Fruit fly (Drosophila melanogaster) whole organism, embryonic: ENCODE data around the gene mRpL10.

Source experiments
- Ada2b ChIP-seq: fragments of 200-800 bp; sonication (Bioruptor generic); IDR thresholded peaks from 2 replicates; pipeline ENCODE4 v1.3.6; 2022; ENCODE audit warnings: missing biosample characterization, missing genetic modification characterization
- Aef1 ChIP-seq: fragments of 200-800 bp; sonication (Bioruptor generic); IDR thresholded peaks from 3 replicates; pipeline ENCODE4 v1.3.6; 2022; ENCODE audit warnings: missing biosample characterization, missing genetic modification characterization
- B-H1 ChIP-seq: fragments of 200-800 bp; sonication (Bioruptor generic); IDR thresholded peaks from 3 replicates; pipeline ENCODE4 v1.3.6; 2022; ENCODE audit warnings: missing biosample characterization, missing genetic modification characterization
- BEAF-32 ChIP-seq: fragments of 200-800 bp; sonication (Bioruptor generic); optimal IDR thresholded peaks from 3 replicates; lab custom pipeline; 2017; ENCODE audit warnings: missing biosample characterization, missing genetic modification characterization, mild to moderate bottlenecking, moderate library complexity, missing genetic modification reagents
- Bgb ChIP-seq: fragments of 200-800 bp; sonication (Bioruptor generic); IDR thresholded peaks from 2 replicates; pipeline ENCODE4 v1.3.6; 2022; ENCODE audit warnings: missing biosample characterization, missing genetic modification characterization; ENCODE audit not compliant: partially characterized antibody
- CG11723 ChIP-seq: fragments of 200-800 bp; sonication (Bioruptor generic); optimal IDR thresholded peaks from 2 replicates; lab custom pipeline; 2017; ENCODE audit warnings: missing biosample characterization, mild to moderate bottlenecking, missing genetic modification characterization
- CG13123 ChIP-seq: fragments of 200-800 bp; sonication (Bioruptor generic); optimal IDR thresholded peaks from 2 replicates; lab custom pipeline; 2016; ENCODE audit warnings: missing biosample characterization, missing genetic modification characterization
- CG15011 ChIP-seq: fragments of 200-800 bp; sonication (Bioruptor generic); optimal IDR thresholded peaks from 3 replicates; lab custom pipeline; 2018; ENCODE audit warnings: missing biosample characterization, mild to moderate bottlenecking, missing genetic modification characterization
- CG15696 ChIP-seq: fragments of 200-800 bp; sonication (Bioruptor generic); optimal IDR thresholded peaks from 2 replicates; lab custom pipeline; 2019; ENCODE audit warnings: missing biosample characterization, mild to moderate bottlenecking, missing genetic modification characterization, moderate library complexity
- CG16779 ChIP-seq: fragments of 200-800 bp; sonication (Bioruptor generic); IDR thresholded peaks from 2 replicates; pipeline ENCODE4 v1.3.6; 2022; ENCODE audit warnings: missing biosample characterization, missing genetic modification characterization
- CG18262 ChIP-seq: fragments of 200-800 bp; optimal IDR thresholded peaks from 3 replicates; lab custom pipeline; 2019; ENCODE audit warnings: missing biosample characterization, mild to moderate bottlenecking, missing genetic modification characterization, moderate library complexity
- CG2120 ChIP-seq: fragments of 200-800 bp; sonication (Bioruptor generic); optimal IDR thresholded peaks from 3 replicates; lab custom pipeline; 2016; ENCODE audit warnings: missing biosample characterization, missing genetic modification characterization
- CG4282 ChIP-seq: fragments of 200-800 bp; sonication (Bioruptor generic); optimal IDR thresholded peaks from 2 replicates; lab custom pipeline; 2016; ENCODE audit warnings: missing biosample characterization, missing genetic modification characterization
- CG4707 ChIP-seq: fragments of 200-800 bp; sonication (Bioruptor generic); optimal IDR thresholded peaks from 2 replicates; lab custom pipeline; 2018; ENCODE audit warnings: missing biosample characterization, mild to moderate bottlenecking, missing genetic modification characterization, moderate library complexity
- CG6254 ChIP-seq: fragments of 200-800 bp; sonication (Bioruptor generic); optimal IDR thresholded peaks from 3 replicates; lab custom pipeline; 2017; ENCODE audit warnings: mild to moderate bottlenecking, missing biosample characterization, missing genetic modification reagents, missing genetic modification characterization
- CG6791 ChIP-seq: fragments of 200-800 bp; sonication (Bioruptor generic); IDR thresholded peaks from 3 replicates; pipeline ENCODE4 v1.3.6; 2022; ENCODE audit warnings: missing biosample characterization, missing genetic modification characterization; ENCODE audit not compliant: partially characterized antibody
- Deaf1 ChIP-seq: fragments of 200-800 bp; optimal IDR thresholded peaks from 3 replicates; lab custom pipeline; 2019; ENCODE audit warnings: missing biosample characterization, mild to moderate bottlenecking, missing genetic modification characterization, moderate library complexity
- ERR ChIP-seq: fragments of 200-800 bp; sonication (Bioruptor generic); optimal IDR thresholded peaks from 2 replicates; lab custom pipeline; 2016; ENCODE audit warnings: missing biosample characterization, missing genetic modification characterization
- Fer1 ChIP-seq: fragments of 200-800 bp; sonication (Bioruptor generic); optimal IDR thresholded peaks from 2 replicates; lab custom pipeline; 2017; ENCODE audit warnings: missing biosample characterization, mild to moderate bottlenecking, missing genetic modification characterization
- HLH54F ChIP-seq: fragments of 200-800 bp; sonication (Bioruptor generic); optimal IDR thresholded peaks from 3 replicates; lab custom pipeline; 2016; ENCODE audit warnings: missing biosample characterization, missing genetic modification characterization
- Hsf ChIP-seq: fragments of 200-800 bp; sonication (Bioruptor generic); optimal IDR thresholded peaks from 3 replicates; lab custom pipeline; 2016; ENCODE audit warnings: missing biosample characterization, missing genetic modification characterization
- Kr ChIP-seq: fragments of 200-800 bp; sonication (Bioruptor generic); optimal IDR thresholded peaks from 2 replicates; lab custom pipeline; 2017; ENCODE audit warnings: missing biosample characterization, mild to moderate bottlenecking, missing genetic modification characterization
- Opbp ChIP-seq: fragments of 200-800 bp; sonication (Bioruptor generic); IDR thresholded peaks from 3 replicates; pipeline ENCODE4 v1.3.6; 2022; ENCODE audit warnings: missing biosample characterization, missing genetic modification characterization; ENCODE audit not compliant: partially characterized antibody
- Scr ChIP-seq: fragments of 200-800 bp; sonication (Bioruptor generic); IDR thresholded peaks from 2 replicates; pipeline ENCODE4 v1.3.6; 2022; ENCODE audit warnings: missing biosample characterization, missing genetic modification characterization; ENCODE audit not compliant: partially characterized antibody
- Sox102F ChIP-seq: fragments of 200-800 bp; sonication (Bioruptor generic); optimal IDR thresholded peaks from 2 replicates; lab custom pipeline; 2018; ENCODE audit warnings: missing biosample characterization, mild to moderate bottlenecking, missing genetic modification characterization, moderate library complexity
- aop ChIP-seq: fragments of 200-800 bp; sonication (Bioruptor generic); IDR thresholded peaks from 2 replicates; pipeline ENCODE4 v1.3.6; 2022; ENCODE audit warnings: missing biosample characterization, missing genetic modification characterization
- cad ChIP-seq: fragments of >200 bp; optimal IDR thresholded peaks from 2 replicates; lab custom pipeline; 2017; ENCODE audit warnings: missing biosample characterization, missing genetic modification characterization
- cas ChIP-seq: fragments of 200-800 bp; sonication (Bioruptor generic); IDR thresholded peaks from 2 replicates; pipeline ENCODE4 v1.3.6; 2022; ENCODE audit warnings: missing biosample characterization, missing genetic modification characterization
- cg ChIP-seq: fragments of 200-800 bp; sonication (Bioruptor generic); optimal IDR thresholded peaks from 3 replicates; lab custom pipeline; 2019; ENCODE audit warnings: missing biosample characterization, mild to moderate bottlenecking, missing genetic modification characterization, moderate library complexity
- chm ChIP-seq: fragments of 200-800 bp; sonication (Bioruptor generic); IDR thresholded peaks from 2 replicates; pipeline ENCODE4 v1.3.6; 2022; ENCODE audit warnings: missing biosample characterization, missing genetic modification characterization
- crol ChIP-seq: fragments of 200-800 bp; sonication (Bioruptor generic); IDR thresholded peaks from 2 replicates; pipeline ENCODE4 v1.3.6; 2022; ENCODE audit warnings: missing biosample characterization, missing genetic modification characterization
- gce ChIP-seq: fragments of 200-800 bp; sonication (Bioruptor generic); IDR thresholded peaks from 3 replicates; pipeline ENCODE4 v1.3.6; 2022; ENCODE audit warnings: missing biosample characterization, missing genetic modification characterization
- gcm2 ChIP-seq: fragments of 200-800 bp; sonication (Bioruptor generic); optimal IDR thresholded peaks from 2 replicates; lab custom pipeline; 2016; ENCODE audit warnings: missing biosample characterization, missing genetic modification characterization
- gsb ChIP-seq: fragments of 200-800 bp; sonication (Bioruptor generic); IDR thresholded peaks from 2 replicates; pipeline ENCODE4 v1.3.6; 2022; ENCODE audit warnings: missing biosample characterization, missing genetic modification characterization
- hth ChIP-seq: fragments of >200 bp; optimal IDR thresholded peaks from 2 replicates; lab custom pipeline; 2017; ENCODE audit warnings: inconsistent platforms
- inv ChIP-seq: fragments of 200-800 bp; sonication (Bioruptor generic); IDR thresholded peaks from 2 replicates; pipeline ENCODE4 v1.3.6; 2022; ENCODE audit warnings: missing biosample characterization, missing genetic modification characterization; ENCODE audit not compliant: partially characterized antibody
- kah ChIP-seq: fragments of 200-800 bp; sonication (Bioruptor generic); optimal IDR thresholded peaks from 2 replicates; lab custom pipeline; 2018; ENCODE audit warnings: missing biosample characterization, mild to moderate bottlenecking, missing genetic modification characterization
- pros ChIP-seq: fragments of 200-800 bp; sonication (Bioruptor generic); optimal IDR thresholded peaks from 3 replicates; lab custom pipeline; 2019; ENCODE audit warnings: missing biosample characterization, mild to moderate bottlenecking, missing genetic modification characterization, moderate library complexity
- ranshi ChIP-seq: fragments of 200-800 bp; sonication (Bioruptor generic); IDR thresholded peaks from 2 replicates; pipeline ENCODE4 v1.3.6; 2022; ENCODE audit warnings: missing biosample characterization, missing genetic modification characterization
- row ChIP-seq: fragments of 200-800 bp; sonication (Bioruptor generic); IDR thresholded peaks from 3 replicates; pipeline ENCODE4 v1.3.6; 2022; ENCODE audit warnings: missing biosample characterization, missing genetic modification characterization
- sens-2 ChIP-seq: fragments of 200-800 bp; sonication (Bioruptor generic); IDR thresholded peaks from 2 replicates; pipeline ENCODE4 v1.3.6; 2022; ENCODE audit warnings: missing biosample characterization, missing genetic modification characterization
- shn ChIP-seq: fragments of 200-800 bp; sonication (Bioruptor generic); optimal IDR thresholded peaks from 3 replicates; lab custom pipeline; 2016; ENCODE audit warnings: missing biosample characterization, missing genetic modification characterization
- slou ChIP-seq: fragments of 200-800 bp; sonication (Bioruptor generic); optimal IDR thresholded peaks from 3 replicates; lab custom pipeline; 2016; ENCODE audit warnings: missing biosample characterization, missing genetic modification characterization
- sna ChIP-seq: fragments of 200-800 bp; sonication (Bioruptor generic); IDR thresholded peaks from 2 replicates; pipeline ENCODE4 v1.3.6; 2022; ENCODE audit warnings: missing biosample characterization, missing genetic modification characterization; ENCODE audit not compliant: partially characterized antibody
- stc ChIP-seq: fragments of 200-800 bp; sonication (Bioruptor generic); IDR thresholded peaks from 2 replicates; pipeline ENCODE4 v1.3.6; 2022; ENCODE audit warnings: missing biosample characterization, missing genetic modification characterization
- tap ChIP-seq: fragments of 200-800 bp; optimal IDR thresholded peaks from 3 replicates; lab custom pipeline; 2019; ENCODE audit warnings: missing biosample characterization, mild to moderate bottlenecking, missing genetic modification characterization, moderate library complexity
- vnd ChIP-seq: fragments of 200-800 bp; sonication (Bioruptor generic); IDR thresholded peaks from 3 replicates; pipeline ENCODE4 v1.3.6; 2022; ENCODE audit warnings: missing biosample characterization, missing genetic modification characterization; ENCODE audit not compliant: partially characterized antibody
- wor ChIP-seq: fragments of 200-800 bp; sonication (Bioruptor generic); IDR thresholded peaks from 2 replicates; pipeline ENCODE4 v1.3.6; 2022; ENCODE audit warnings: missing biosample characterization, missing genetic modification characterization

The mRpL10 gene

DNA sequence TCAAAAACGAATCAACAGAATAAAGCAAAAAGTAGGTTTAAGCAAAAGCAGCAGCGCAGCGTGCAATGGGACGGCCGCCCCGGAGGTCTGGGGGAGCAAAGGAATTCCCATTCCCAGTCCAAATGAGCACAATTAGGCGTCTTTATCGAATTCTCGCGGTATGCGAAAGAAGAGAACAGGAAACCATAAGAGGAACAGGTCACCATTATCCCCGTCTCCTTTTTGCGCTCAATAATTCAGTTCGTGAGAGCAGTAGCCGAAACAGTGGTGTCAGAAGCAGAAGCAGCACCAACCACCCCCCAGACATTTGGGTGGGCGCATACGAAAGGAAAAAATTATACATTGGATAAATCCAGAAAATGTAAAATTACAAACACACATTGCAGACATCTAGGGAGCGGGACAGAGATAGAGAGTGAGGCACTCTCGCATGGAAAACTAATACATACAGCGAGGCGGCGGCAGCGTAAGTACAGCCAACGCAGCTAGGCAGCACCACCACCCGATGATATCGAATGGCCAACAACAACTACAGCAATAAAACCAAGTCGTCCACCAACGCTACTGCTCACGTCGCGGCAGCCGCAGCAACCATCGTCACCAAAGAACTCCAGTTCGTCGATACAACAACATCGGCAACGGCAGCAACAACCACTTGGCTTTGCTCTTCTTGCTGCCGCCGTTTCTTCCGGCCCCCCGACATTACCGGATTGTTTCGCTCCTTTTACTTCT, 20.5 kb downstream of the mRpL10 start (continued):
- no peak for TF ChIP-seq cas
- peak; percentile 33; the same call in 1 of the 2 replicates for TF ChIP-seq chm
- TF ChIP-seq CG18262 = no peak
- TF ChIP-seq cg (GFP tag; lab: Kevin White, UChicago) = peak; percentile 69
- TF ChIP-seq Sox102F (GFP tag; lab: Kevin White, UChicago) = no peak
- peak; percentile 33 for TF ChIP-seq kah
- TF ChIP-seq stc (GFP tag; lab: Robert Waterston, UW) = no peak
- no peak for TF ChIP-seq Fer1 (GFP tag; lab: Kevin White, UChicago)
- TF ChIP-seq sna (GFP tag; lab: Robert Waterston, UW) = 0 out of 2 replicates have a peak, but pooled peaks have one; percentile 19
- TF ChIP-seq CG15696 = no peak
- TF ChIP-seq row (GFP tag; lab: Robert Waterston, UW) = no peak
- no peak for TF ChIP-seq CG4282 (GFP tag; lab: Kevin White, UChicago)
- 0 out of 3 replicates have a peak, but pooled peaks have one; percentile 9 for TF ChIP-seq Aef1 (GFP tag; lab: Robert Waterston, UW)
- peak; percentile 6 for TF ChIP-seq Kr (GFP tag; lab: Kevin White, UChicago)
- TF ChIP-seq gce (GFP tag; lab: Robert Waterston, UW) = no peak
- peak; percentile 71 for TF ChIP-seq cad (GFP tag; lab: Kevin White, UChicago)
- peak; percentile 99 for TF ChIP-seq pros (GFP tag; lab: Kevin White, UChicago)
- TF ChIP-seq Scr (GFP tag; lab: Robert Waterston, UW) = peak; percentile 39; the same call in 1 of the 2 replicates
- no peak for TF ChIP-seq CG11723 (GFP tag; lab: Kevin White, UChicago)
- peak; percentile 59 for TF ChIP-seq Deaf1 (tag; lab: Kevin White, UChicago)
- no peak for TF ChIP-seq CG6791
- TF ChIP-seq ERR (GFP tag; lab: Kevin White, UChicago) = no peak
- TF ChIP-seq crol (GFP tag; lab: Robert Waterston, UW) = peak; percentile 77
- TF ChIP-seq gcm2 = no peak
- no peak for TF ChIP-seq CG2120
- TF ChIP-seq vnd (GFP tag; lab: Robert Waterston, UW) = no peak

dm6 chr2L:224599-225385, 21.2 kb downstream of the mRpL10 start:
- TF ChIP-seq CG4707 (GFP tag; lab: Kevin White, UChicago) (peak; percentile 71), wor (GFP tag; lab: Robert Waterston, UW) (0 out of 2 replicates have a peak, but pooled peaks have one; percentile 26), cas (no peak), hth (lab: Kevin White, UChicago) (no peak), Opbp (no peak), sens-2 (no peak), slou (GFP tag; lab: Kevin White, UChicago) (no peak), aop (GFP tag; lab: Robert Waterston, UW) (no peak), shn (GFP tag; lab: Kevin White, UChicago) (peak; percentile 15), ranshi (GFP tag; lab: Robert Waterston, UW) (no peak; the same call in 1 of the 2 replicates), CG13123 (peak; percentile 44), BEAF-32 (GFP tag; lab: Kevin White, UChicago) (peak; percentile 25), B-H1 (GFP tag; lab: Robert Waterston, UW) (0 out of 3 replicates have a peak, but pooled peaks have one; percentile 48), Ada2b (GFP tag; lab: Robert Waterston, UW) (peak; percentile 69), sna (GFP tag; lab: Robert Waterston, UW) (no peak), Hsf (GFP tag; lab: Kevin White, UChicago) (peak; percentile 47), CG6254 (no peak), tap (tag; lab: Kevin White, UChicago) (peak; percentile 55), inv (0 out of 2 replicates have a peak, but pooled peaks have one; percentile 8), CG15011 (GFP tag; lab: Kevin White, UChicago) (peak; percentile 54), HLH54F (peak; percentile 72), Bgb (GFP tag; lab: Robert Waterston, UW) (no peak), CG16779 (peak; percentile 46; the same call in 1 of the 2 replicates), gsb (0 out of 2 replicates have a peak, but pooled peaks have one; percentile 24)
